Worm (Caenorhabditis elegans) whole organism, L3 larva: ENCODE data around the gene C28C12.11.

ENCODE experiments used
- ceh-9 ChIP-seq: sonication (generic microtip); optimal IDR thresholded peaks from 2 replicates; lab custom pipeline; 2018; ENCODE audit warnings: missing biosample characterization, missing genetic modification characterization
- lin-39 ChIP-seq: fragments of 150-350 bp; optimal IDR thresholded peaks from 2 replicates; lab custom pipeline; 2018; ENCODE audit warnings: missing biosample characterization, missing genetic modification reagents, missing genetic modification characterization
- mdl-1 ChIP-seq: fragments of 150-350 bp; optimal IDR thresholded peaks from 2 replicates; lab custom pipeline; 2014; ENCODE audit warnings: missing biosample characterization, missing genetic modification characterization
- nhr-12 ChIP-seq: fragments of 150-350 bp; optimal IDR thresholded peaks from 2 replicates; lab custom pipeline; 2014; ENCODE audit warnings: missing biosample characterization, missing genetic modification characterization
- nhr-237 ChIP-seq: fragments of 150-350 bp; optimal IDR thresholded peaks from 2 replicates; lab custom pipeline; 2014; ENCODE audit warnings: missing biosample characterization, missing genetic modification characterization
- pha-4 ChIP-seq: fragments of 150-350 bp; optimal IDR thresholded peaks from 2 replicates; lab custom pipeline; 2014; ENCODE audit warnings: missing biosample characterization, missing genetic modification reagents, missing genetic modification characterization
- snpc-4 ChIP-seq: fragments of 150-350 bp; optimal IDR thresholded peaks from 2 replicates; lab custom pipeline; 2014; ENCODE audit warnings: missing biosample characterization, missing genetic modification characterization
- tbx-2 ChIP-seq: sonication (generic microtip); optimal IDR thresholded peaks from 2 replicates; lab custom pipeline; 2016; ENCODE audit warnings: mild to moderate bottlenecking, missing genetic modification characterization, missing compliant biosample characterization
- zag-1 ChIP-seq: fragments of 150-350 bp; optimal IDR thresholded peaks from 2 replicates; lab custom pipeline; 2014; ENCODE audit warnings: missing biosample characterization, missing genetic modification characterization
- ztf-11 ChIP-seq: fragments of 150-350 bp; optimal IDR thresholded peaks from 2 replicates; lab custom pipeline; 2014; ENCODE audit warnings: missing biosample characterization, missing genetic modification characterization

DNA sequence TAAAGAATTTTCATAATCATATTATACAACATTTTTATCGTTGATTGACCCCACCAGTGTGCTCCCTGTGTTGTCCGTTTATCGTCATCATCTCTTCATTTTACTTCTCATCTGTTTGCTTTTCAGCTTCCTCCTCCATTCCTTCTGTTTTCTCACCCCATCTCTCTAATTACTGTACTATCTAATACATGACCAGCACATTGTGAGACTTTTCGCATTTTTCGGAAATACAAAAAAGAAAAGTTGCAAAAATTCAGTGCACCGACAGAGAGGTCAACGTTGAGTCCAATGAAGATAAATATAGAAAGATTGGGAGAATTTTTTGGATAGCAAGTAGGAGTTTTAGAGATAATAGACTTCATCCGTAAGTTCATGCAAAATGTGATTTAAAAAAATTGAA lies 46.1 kb downstream of the C28C12.11 start:
- no peak for TF ChIP-seq tbx-2 (tag; lab: Kevin White, UChicago)
- no peak for TF ChIP-seq nhr-237 (tag; lab: Kevin White, UChicago)
- TF ChIP-seq snpc-4 (tag; lab: Kevin White, UChicago) = no peak
- no peak for TF ChIP-seq mdl-1 (tag; lab: Kevin White, UChicago)
- TF ChIP-seq pha-4 (tag; lab: Kevin White, UChicago) = no peak
- no peak for TF ChIP-seq ceh-9 (tag; lab: Kevin White, UChicago)
- TF ChIP-seq nhr-12 (tag; lab: Kevin White, UChicago) = no peak
- no peak for TF ChIP-seq zag-1 (tag; lab: Kevin White, UChicago)
- TF ChIP-seq lin-39 = no peak
- TF ChIP-seq ztf-11 = no peak
